Fruit fly (Drosophila melanogaster): ENCODE data around the gene Myt1.

DNA sequence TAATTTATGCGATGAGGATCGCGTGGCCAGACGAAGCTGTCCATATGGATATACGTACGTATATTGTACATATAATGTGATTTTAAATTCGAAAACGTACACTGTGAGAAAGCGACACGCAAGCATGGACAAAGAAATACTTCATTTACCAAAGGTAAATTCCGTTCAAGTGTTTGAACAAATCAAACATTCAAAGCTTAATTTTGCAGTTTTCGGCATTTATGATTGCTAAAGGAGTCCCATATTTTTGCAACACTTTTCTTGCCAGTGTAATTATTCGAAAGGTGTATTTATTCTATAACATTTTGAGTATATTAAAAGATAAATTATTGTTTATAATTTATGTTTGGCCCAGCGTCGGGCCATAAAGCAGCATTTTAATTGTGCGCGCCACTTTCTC, 39.9 kb upstream of the Myt1 start:
- no peak for TF ChIP-seq ab (GFP tag; optimal IDR thresholded peaks at IDR 0.05)
- TF ChIP-seq CG4360 (GFP tag; IDR thresholded peaks at IDR 0.05) = no peak
- TF ChIP-seq CG3407 (GFP tag; optimal IDR thresholded peaks at IDR 0.05) = no peak
- TF ChIP-seq Hmr (GFP tag; optimal IDR thresholded peaks at IDR 0.05) = peak; percentile 3

Measured in whole organism, embryonic.